Worm (Caenorhabditis elegans): ENCODE measurements around the gene Y17D7C.6.

The Y17D7C.6 gene

ce11 chrV:18734381-18734780 lies 24.8 kb downstream of the Y17D7C.6 start, which contains the start of gene scl-20:
Gene scl-20 (minus strand): TSS chrV:18734481.
- TF ChIP-seq pros-1 (tag; optimal IDR thresholded peaks at IDR 0.05) (no peak), tbx-7 (tag; optimal IDR thresholded peaks at IDR 0.05) (no peak), elt-2 (tag; optimal IDR thresholded peaks at IDR 0.05) (peak; percentile 80)

ce11 chrV:18737646-18738045 lies 28.0 kb downstream of the Y17D7C.6 start:
- TF ChIP-seq ceh-19 (GFP tag; optimal IDR thresholded peaks at IDR 0.05) (no peak), nhr-232 (tag; optimal IDR thresholded peaks at IDR 0.05) (no peak), K02D7.2 (tag; optimal IDR thresholded peaks at IDR 0.05) (no peak), lim-6 (tag; optimal IDR thresholded peaks at IDR 0.05) (no peak), ceh-34 (tag; optimal IDR thresholded peaks at IDR 0.05) (no peak), pat-9 (tag; optimal IDR thresholded peaks at IDR 0.05) (no peak), dve-1 (tag; optimal IDR thresholded peaks at IDR 0.05) (no peak), hlh-13 (GFP tag; optimal IDR thresholded peaks at IDR 0.05) (no peak), K09A11.1 (tag; optimal IDR thresholded peaks at IDR 0.05; ENCODE audit: insufficient read depth) (no peak), ref-2 (tag; optimal IDR thresholded peaks at IDR 0.05) (no peak)

- TF ChIP-seq sox-4 (tag; optimal IDR thresholded peaks at IDR 0.05) (no peak), dmd-4 (tag; optimal IDR thresholded peaks at IDR 0.05; ENCODE audit: borderline replicate concordance) (no peak), dve-1 (tag; optimal IDR thresholded peaks at IDR 0.05) (no peak), ceh-34 (tag; optimal IDR thresholded peaks at IDR 0.05) (no peak), ama-1 (optimal IDR thresholded peaks at IDR 0.05) (no peak), hlh-6 (tag; optimal IDR thresholded peaks at IDR 0.05) (no peak)
Measured at ce11 chrV:18742108-18742507, 32.5 kb downstream of the Y17D7C.6 start, which contains the start of gene clec-250. Gene clec-250 (minus strand): TSS chrV:18742208.

ce11 chrV:18746937-18747660 lies 37.5 kb downstream of the Y17D7C.6 start, which contains the start of gene clec-251:
Gene clec-251 (minus strand): TSS chrV:18746987.
- no peak for TF ChIP-seq unc-55 (GFP tag; optimal IDR thresholded peaks at IDR 0.05)
- TF ChIP-seq sdc-2 (tag; optimal IDR thresholded peaks at IDR 0.05), result no peak
- no peak for TF ChIP-seq mec-3 (tag; optimal IDR thresholded peaks at IDR 0.05; ENCODE audit: borderline replicate concordance)
- TF ChIP-seq ceh-14 (tag; optimal IDR thresholded peaks at IDR 0.05), result no peak
- TF ChIP-seq elt-4 (tag; optimal IDR thresholded peaks at IDR 0.05), result no peak
- no peak for TF ChIP-seq ref-2 (tag; optimal IDR thresholded peaks at IDR 0.05)
- TF ChIP-seq che-1 (tag; optimal IDR thresholded peaks at IDR 0.05), result no peak
- TF ChIP-seq Y22D7AL.16 (tag; optimal IDR thresholded peaks at IDR 0.05), result no peak
- TF ChIP-seq T23F11.4 (GFP tag; optimal IDR thresholded peaks at IDR 0.05), result no peak
- TF ChIP-seq gmeb-2 (tag; optimal IDR thresholded peaks at IDR 0.05), result no peak
- no peak for TF ChIP-seq ceh-48 (tag; optimal IDR thresholded peaks at IDR 0.05)
- TF ChIP-seq unc-3 (GFP tag; conservative IDR thresholded peaks at IDR 0.05), result no peak
- TF ChIP-seq unc-3 (tag; optimal IDR thresholded peaks at IDR 0.05), result no peak
- no peak for TF ChIP-seq tbx-2 (tag; optimal IDR thresholded peaks at IDR 0.05)
- no peak for TF ChIP-seq nfya-1 (tag; optimal IDR thresholded peaks at IDR 0.05)
- no peak for TF ChIP-seq ceh-9 (tag; optimal IDR thresholded peaks at IDR 0.05)
- TF ChIP-seq ceh-45 (GFP tag; IDR thresholded peaks at IDR 0.05), result no peak
- TF ChIP-seq C08G9.2 (tag; optimal IDR thresholded peaks at IDR 0.05), result no peak
- no peak for TF ChIP-seq ceh-30 (tag; optimal IDR thresholded peaks at IDR 0.05)
- no peak for TF ChIP-seq ttx-3 (tag; optimal IDR thresholded peaks at IDR 0.05)
- no peak for TF ChIP-seq elt-2 (tag; optimal IDR thresholded peaks at IDR 0.05)

Measured in whole organism, late embryonic.